Fruit fly (Drosophila melanogaster) whole organism, embryonic: ENCODE data around the gene Sema5c.

Experiments
- CG2129 ChIP-seq: fragments of 200-800 bp; sonication (Bioruptor generic); IDR thresholded peaks from 2 replicates; pipeline ENCODE4 v1.3.6; 2022; ENCODE audit warnings: missing biosample characterization, missing genetic modification characterization; ENCODE audit not compliant: partially characterized antibody
- CG32532 ChIP-seq: fragments of 200-800 bp; sonication (Bioruptor generic); IDR thresholded peaks from 2 replicates; pipeline ENCODE4 v1.3.6; 2022; ENCODE audit warnings: missing biosample characterization, missing genetic modification characterization
- CG32772 ChIP-seq: fragments of 200-800 bp; sonication (Bioruptor generic); IDR thresholded peaks from 2 replicates; pipeline ENCODE4 v1.3.6; 2022; ENCODE audit warnings: missing biosample characterization, missing genetic modification characterization
- CG8478 ChIP-seq: fragments of >200 bp; optimal IDR thresholded peaks from 2 replicates; lab custom pipeline; 2018
- Drgx ChIP-seq: fragments of 200-800 bp; sonication (Bioruptor generic); IDR thresholded peaks from 2 replicates; pipeline ENCODE4 v1.3.6; 2022; ENCODE audit warnings: missing biosample characterization, missing genetic modification characterization
- Hmx ChIP-seq: fragments of 200-800 bp; sonication (Bioruptor generic); optimal IDR thresholded peaks from 2 replicates; lab custom pipeline; 2016; ENCODE audit warnings: missing biosample characterization, missing genetic modification characterization
- Jarid2 ChIP-seq: fragments of 200-800 bp; sonication (Bioruptor generic); optimal IDR thresholded peaks from 3 replicates; lab custom pipeline; 2017; ENCODE audit warnings: mild to moderate bottlenecking, missing biosample characterization, missing genetic modification reagents, missing genetic modification characterization
- fru ChIP-seq: fragments of >200 bp; optimal IDR thresholded peaks from 2 replicates; lab custom pipeline; 2017
- zen2 ChIP-seq: fragments of 200-800 bp; sonication (Bioruptor generic); IDR thresholded peaks from 3 replicates; pipeline ENCODE4 v1.3.6; 2022; ENCODE audit warnings: missing biosample characterization, missing genetic modification characterization; ENCODE audit not compliant: partially characterized antibody

DNA sequence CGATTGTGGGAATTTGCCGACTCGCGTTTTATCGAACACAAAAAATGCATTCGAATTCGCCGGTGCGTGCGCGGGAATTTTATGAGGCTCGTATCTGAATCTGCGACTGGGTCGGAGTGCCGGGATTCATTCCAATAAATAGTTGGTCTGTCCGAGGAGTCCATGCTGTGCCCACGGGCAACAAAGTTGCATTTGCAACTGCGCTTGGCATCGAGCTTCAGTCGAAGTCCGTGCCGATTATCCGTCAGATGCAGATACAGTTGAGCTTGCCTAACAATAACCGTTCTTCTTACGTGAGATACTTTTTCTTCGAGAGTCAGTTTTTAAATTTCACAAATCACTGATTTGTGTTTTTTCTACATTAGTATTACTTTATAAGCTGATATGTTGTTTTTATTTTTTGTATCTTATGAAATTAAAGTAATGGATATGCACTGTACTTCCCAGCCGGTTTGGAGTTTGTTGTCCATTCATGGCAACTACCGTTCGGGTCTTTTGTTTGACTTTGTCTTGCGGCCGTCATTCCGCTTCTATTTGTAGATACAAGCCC lies 23.3 kb downstream of the Sema5c start:
- TF ChIP-seq Jarid2 (GFP tag; lab: Kevin White, UChicago): no peak
- no peak for TF ChIP-seq fru
- TF ChIP-seq CG8478: no peak
- no peak for TF ChIP-seq CG2129 (GFP tag; lab: Robert Waterston, UW)
- no peak for TF ChIP-seq Hmx
- TF ChIP-seq CG32532: no peak
- no peak for TF ChIP-seq zen2 (GFP tag; lab: Robert Waterston, UW)
- no peak for TF ChIP-seq CG32772 (GFP tag; lab: Robert Waterston, UW)
- TF ChIP-seq Drgx (GFP tag; lab: Robert Waterston, UW): no peak; the same call in 1 of the 2 replicates
